Fruit fly (Drosophila melanogaster) whole organism, pupa: Measurements from ENCODE around the gene CG31683.
"Not testable (repeated sequence)": the region's sequence is repeated elsewhere in the genome, so short reads cannot be mapped to it uniquely, and the experiment has no call there.

ENCODE experiments used
- CG10348 ChIP-seq: fragments of 200-800 bp; sonication (Bioruptor generic); IDR thresholded peaks from 2 replicates; pipeline ENCODE4 v1.3.6; 2022; ENCODE audit warnings: missing biosample characterization, missing genetic modification characterization
- CG12605 ChIP-seq: fragments of 200-800 bp; sonication (Bioruptor generic); IDR thresholded peaks from 2 replicates; pipeline ENCODE4 v1.3.6; 2022; ENCODE audit warnings: missing biosample characterization, missing genetic modification characterization
- CG13204 ChIP-seq: fragments of 200-800 bp; sonication (Bioruptor generic); optimal IDR thresholded peaks from 2 replicates; lab custom pipeline; 2018; ENCODE audit warnings: missing biosample characterization, mild to moderate bottlenecking, missing genetic modification characterization, moderate library complexity
- CG14655 ChIP-seq: fragments of 200-800 bp; sonication (Bioruptor generic); optimal IDR thresholded peaks from 3 replicates; lab custom pipeline; 2017; ENCODE audit warnings: mild to moderate bottlenecking, missing biosample characterization, missing genetic modification reagents, missing genetic modification characterization
- CG15710 ChIP-seq: fragments of 200-800 bp; sonication (Bioruptor generic); optimal IDR thresholded peaks from 2 replicates; lab custom pipeline; 2018; ENCODE audit warnings: missing biosample characterization, mild to moderate bottlenecking, missing genetic modification characterization, moderate library complexity
- CG17806 ChIP-seq: fragments of 200-800 bp; sonication (Bioruptor generic); optimal IDR thresholded peaks from 2 replicates; lab custom pipeline; 2018; ENCODE audit warnings: missing biosample characterization, mild to moderate bottlenecking, missing genetic modification characterization, moderate library complexity
- CG32121 ChIP-seq: fragments of 200-800 bp; sonication (Bioruptor generic); IDR thresholded peaks from 2 replicates; pipeline ENCODE4 v1.3.6; 2022; ENCODE audit warnings: missing biosample characterization, missing genetic modification characterization
- CG34367 ChIP-seq: fragments of 200-800 bp; sonication (Bioruptor generic); optimal IDR thresholded peaks from 2 replicates; lab custom pipeline; 2018; ENCODE audit warnings: missing biosample characterization, mild to moderate bottlenecking, missing genetic modification characterization
- CG4496 ChIP-seq: fragments of 200-800 bp; sonication (Bioruptor generic); IDR thresholded peaks from 3 replicates; pipeline ENCODE4 v1.3.6; 2022; ENCODE audit warnings: missing biosample characterization, missing genetic modification characterization
- CG8159 ChIP-seq: fragments of 200-800 bp; sonication (Bioruptor generic); optimal IDR thresholded peaks from 3 replicates; lab custom pipeline; 2018; ENCODE audit warnings: missing biosample characterization, mild to moderate bottlenecking, missing genetic modification characterization, moderate library complexity
- CG8301 ChIP-seq: fragments of 200-800 bp; sonication (Bioruptor generic); optimal IDR thresholded peaks from 2 replicates; lab custom pipeline; 2018; ENCODE audit warnings: missing biosample characterization, mild to moderate bottlenecking, missing genetic modification characterization
- CG9948 ChIP-seq: fragments of 200-800 bp; sonication (Bioruptor generic); optimal IDR thresholded peaks from 2 replicates; lab custom pipeline; 2018; ENCODE audit warnings: missing biosample characterization, mild to moderate bottlenecking, missing genetic modification characterization, moderate library complexity
- D1 ChIP-seq: fragments of 200-800 bp; sonication (Bioruptor generic); optimal IDR thresholded peaks from 2 replicates; lab custom pipeline; 2018; ENCODE audit warnings: missing biosample characterization, mild to moderate bottlenecking, missing genetic modification characterization, moderate library complexity
- EcR ChIP-seq: fragments of 200-800 bp; sonication (Bioruptor generic); optimal IDR thresholded peaks from 3 replicates; lab custom pipeline; 2019; ENCODE audit warnings: missing biosample characterization, missing genetic modification characterization, mild to moderate bottlenecking, moderate library complexity, missing genetic modification reagents
- Ets98B ChIP-seq: fragments of 200-800 bp; sonication (Bioruptor generic); IDR thresholded peaks from 2 replicates; pipeline ENCODE4 v1.3.6; 2022; ENCODE audit warnings: missing biosample characterization, missing genetic modification characterization
- Pif1A ChIP-seq: fragments of 200-800 bp; sonication (Bioruptor generic); optimal IDR thresholded peaks from 3 replicates; lab custom pipeline; 2016; ENCODE audit warnings: missing biosample characterization, missing genetic modification characterization
- Pif1B ChIP-seq: fragments of 200-800 bp; sonication (Bioruptor generic); optimal IDR thresholded peaks from 3 replicates; lab custom pipeline; 2016; ENCODE audit warnings: missing biosample characterization, missing genetic modification characterization
- Snoo ChIP-seq: fragments of 200-800 bp; sonication (Bioruptor generic); optimal IDR thresholded peaks from 3 replicates; lab custom pipeline; 2017; ENCODE audit warnings: missing biosample characterization, mild to moderate bottlenecking, missing genetic modification characterization, inconsistent platforms
- fd96Ca ChIP-seq: fragments of 200-800 bp; sonication (Bioruptor generic); IDR thresholded peaks from 3 replicates; pipeline ENCODE4 v1.3.6; 2022; ENCODE audit warnings: missing biosample characterization, missing genetic modification characterization
- gl ChIP-seq: fragments of 200-800 bp; sonication (Bioruptor generic); optimal IDR thresholded peaks from 2 replicates; lab custom pipeline; 2018; ENCODE audit warnings: missing biosample characterization, mild to moderate bottlenecking, missing genetic modification characterization
- rn ChIP-seq: fragments of 200-800 bp; sonication (Bioruptor generic); IDR thresholded peaks from 2 replicates; pipeline ENCODE4 v1.3.6; 2022; ENCODE audit warnings: missing biosample characterization, missing genetic modification characterization

CG31683 gene

dm6 chr2L:20464385-20464784 lies 14.6 kb upstream of the CG31683 start:
- TF ChIP-seq CG12605 = no peak
- no peak for TF ChIP-seq CG32121 (GFP tag; lab: Robert Waterston, UW)
- TF ChIP-seq D1 (tag; lab: Kevin White, UChicago) = peak; percentile 56
- no peak for TF ChIP-seq gl (tag; lab: Kevin White, UChicago)
- TF ChIP-seq Pif1A (GFP tag; lab: Kevin White, UChicago) = no peak
- peak; percentile 14 for TF ChIP-seq CG14655 (GFP tag; lab: Kevin White, UChicago)
- peak; percentile 14 for TF ChIP-seq CG8159 (tag; lab: Kevin White, UChicago)
- no peak for TF ChIP-seq CG9948 (tag; lab: Kevin White, UChicago)
- TF ChIP-seq CG4496 = no peak

dm6 chr2L:20463316-20463856 lies 13.6 kb upstream of the CG31683 start, which contains the start of gene CG2493:
Gene CG2493 (minus strand): TSS chr2L:20463444.
- TF ChIP-seq CG8159 (tag; lab: Kevin White, UChicago) (peak; percentile 70), Pif1A (GFP tag; lab: Kevin White, UChicago) (peak; percentile 69), CG14655 (GFP tag; lab: Kevin White, UChicago) (peak; percentile 80), Pif1B (no peak), fd96Ca (GFP tag; lab: Robert Waterston, UW) (no peak), Ets98B (GFP tag; lab: Robert Waterston, UW) (peak; percentile 62), CG9948 (tag; lab: Kevin White, UChicago) (peak; percentile 62), CG4496 (peak; percentile 85), CG34367 (tag; lab: Kevin White, UChicago) (no peak), CG12605 (0 out of 2 replicates have a peak, but pooled peaks have one; percentile 6), CG8301 (peak; percentile 78), CG15710 (tag; lab: Kevin White, UChicago) (no peak), CG17806 (tag; lab: Kevin White, UChicago) (peak; percentile 73), CG32121 (GFP tag; lab: Robert Waterston, UW) (0 out of 2 replicates have a peak, but pooled peaks have one; percentile 23)

dm6 chr2L:20458975-20459374 lies 9.2 kb upstream of the CG31683 start, which contains the start of the genes CG18858 and Cdc23:
Gene CG18858 (minus strand): TSS chr2L:20459075.
Gene Cdc23 (plus strand): TSS chr2L:20459342.
- not testable (repeated sequence) for TF ChIP-seq CG13204 (GFP tag; lab: Kevin White, UChicago); CG9948 (tag; lab: Kevin White, UChicago); Pif1A (GFP tag; lab: Kevin White, UChicago)

dm6 chr2L:20438474-20438873 lies 11.3 kb downstream of the CG31683 start:
- TF ChIP-seq CG15710 (tag; lab: Kevin White, UChicago) (no peak), CG14655 (GFP tag; lab: Kevin White, UChicago) (no peak), Pif1A (GFP tag; lab: Kevin White, UChicago) (no peak), rn (GFP tag; lab: Robert Waterston, UW) (no peak), CG34367 (tag; lab: Kevin White, UChicago) (no peak), CG10348 (GFP tag; lab: Robert Waterston, UW) (no peak), CG32121 (GFP tag; lab: Robert Waterston, UW) (no peak), fd96Ca (GFP tag; lab: Robert Waterston, UW) (no peak), CG9948 (tag; lab: Kevin White, UChicago) (no peak), CG13204 (GFP tag; lab: Kevin White, UChicago) (no peak), CG8301 (no peak), CG17806 (tag; lab: Kevin White, UChicago) (no peak), Snoo (tag; lab: Kevin White, UChicago) (no peak), EcR (no peak), gl (tag; lab: Kevin White, UChicago) (no peak)

dm6 chr2L:20437873-20438272 lies 11.9 kb downstream of the CG31683 start:
- TF ChIP-seq CG8301 (no peak), EcR (no peak), Pif1A (GFP tag; lab: Kevin White, UChicago) (no peak), CG10348 (GFP tag; lab: Robert Waterston, UW) (no peak), CG32121 (GFP tag; lab: Robert Waterston, UW) (no peak), CG12605 (no peak), Pif1B (no peak), Snoo (tag; lab: Kevin White, UChicago) (no peak), CG14655 (GFP tag; lab: Kevin White, UChicago) (no peak), Ets98B (GFP tag; lab: Robert Waterston, UW) (no peak), CG17806 (tag; lab: Kevin White, UChicago) (no peak)

- TF ChIP-seq CG12605 = no peak
- peak; percentile 36 for TF ChIP-seq CG14655 (GFP tag; lab: Kevin White, UChicago)
- no peak for TF ChIP-seq CG10348 (GFP tag; lab: Robert Waterston, UW)
- TF ChIP-seq, all 21 proteins: peak for 1
Observed at dm6 chr2L:20435199-20435598, 14.6 kb downstream of the CG31683 start.

- TF ChIP-seq CG13204 (GFP tag; lab: Kevin White, UChicago) (peak; percentile 30), CG9948 (tag; lab: Kevin White, UChicago) (no peak)
Observed at dm6 chr2L:20434779-20435178, 15.0 kb downstream of the CG31683 start.
